Worm (Caenorhabditis elegans): ENCODE measurements around the gene pkc-2.

The pkc-2 gene

DNA sequence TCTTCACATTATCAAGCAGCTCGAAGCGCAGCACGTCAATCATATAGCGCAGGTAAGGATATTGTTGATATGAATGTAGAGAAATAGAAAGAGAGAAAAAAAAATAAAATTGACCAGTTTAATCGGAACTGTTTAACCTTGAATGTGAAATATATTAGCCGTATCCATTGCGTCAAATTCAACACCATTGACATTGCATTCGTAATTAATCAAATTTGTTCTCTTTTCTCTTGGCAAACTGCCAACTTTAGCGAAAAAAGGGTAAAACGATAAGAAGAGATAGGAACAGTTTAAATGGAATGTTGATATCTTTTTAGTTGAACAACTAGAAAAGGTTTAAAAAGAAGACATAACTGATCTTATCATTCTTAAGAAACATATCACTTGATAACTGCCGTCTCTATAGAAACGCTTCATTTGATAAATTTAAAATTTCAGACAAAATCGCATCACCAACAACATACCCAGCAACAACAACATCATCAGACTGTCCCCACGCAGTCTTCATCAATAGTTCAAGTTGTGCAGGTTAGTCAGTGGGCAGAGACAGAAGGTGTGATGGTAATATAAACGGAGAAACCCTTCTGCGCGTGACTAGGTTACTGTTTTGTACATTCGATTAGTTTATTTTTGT is 39.1 kb downstream of the pkc-2 start:
- no peak for TF ChIP-seq pbrm-1 (GFP tag; IDR thresholded peaks at IDR 0.05)
- no peak for TF ChIP-seq die-1 (tag; optimal IDR thresholded peaks at IDR 0.05)
- TF ChIP-seq aptf-2 (GFP tag; conservative IDR thresholded peaks at IDR 0.05) = no peak
- no peak for TF ChIP-seq ceh-79 (tag; optimal IDR thresholded peaks at IDR 0.05)
- no peak for TF ChIP-seq lir-1 (GFP tag; conservative IDR thresholded peaks at IDR 0.05)
- TF ChIP-seq D2030.7 (GFP tag; IDR thresholded peaks at IDR 0.05) = no peak
- no peak for TF ChIP-seq Y53F4B.3 (GFP tag; IDR thresholded peaks at IDR 0.05)
- TF ChIP-seq somi-1 (GFP tag; optimal IDR thresholded peaks at IDR 0.05) = peak; percentile 38
- TF ChIP-seq ztf-26 (tag; optimal IDR thresholded peaks at IDR 0.05) = peak; percentile 3
- TF ChIP-seq zim-3 (tag; optimal IDR thresholded peaks at IDR 0.05) = no peak
- no peak for TF ChIP-seq ceh-91 (GFP tag; IDR thresholded peaks at IDR 0.05)
- no peak for TF ChIP-seq attf-5 (GFP tag; optimal IDR thresholded peaks at IDR 0.05)
- no peak for TF ChIP-seq ets-4 (GFP tag; optimal IDR thresholded peaks at IDR 0.05)
- peak; percentile 10 for TF ChIP-seq lin-40 (tag; optimal IDR thresholded peaks at IDR 0.05)

DNA sequence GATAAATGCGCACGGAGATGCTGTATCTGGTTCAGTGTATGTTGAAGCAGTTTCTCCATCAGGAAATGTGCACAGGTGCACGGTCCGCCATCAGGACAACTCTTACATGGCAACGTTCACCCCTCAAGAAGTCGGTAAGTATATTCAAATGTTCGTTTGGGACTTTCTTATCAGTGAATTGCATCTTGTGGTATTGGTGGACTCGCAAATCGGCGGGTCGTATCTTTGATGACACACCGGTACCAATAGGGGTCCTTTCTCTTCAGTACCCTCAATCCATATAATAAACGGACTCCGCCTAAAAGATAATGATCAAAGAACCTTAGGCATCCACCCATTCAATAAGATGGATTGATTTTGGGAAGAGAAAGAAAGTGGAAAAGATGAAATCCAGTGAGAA is 41.3 kb downstream of the pkc-2 start:
- no peak for TF ChIP-seq ceh-40 (GFP tag; IDR thresholded peaks at IDR 0.05)
- TF ChIP-seq ztf-3 (GFP tag; optimal IDR thresholded peaks at IDR 0.05) = no peak
- TF ChIP-seq chd-7 (tag; optimal IDR thresholded peaks at IDR 0.05) = no peak
- TF ChIP-seq ceh-100 (GFP tag; IDR thresholded peaks at IDR 0.05) = no peak
- TF ChIP-seq Y53F4B.3 (GFP tag; IDR thresholded peaks at IDR 0.05) = no peak
- TF ChIP-seq T07F8.4 (tag; optimal IDR thresholded peaks at IDR 0.05) = no peak
- TF ChIP-seq mxl-1 (tag; optimal IDR thresholded peaks at IDR 0.05) = no peak
- no peak for TF ChIP-seq lin-35 (GFP tag; optimal IDR thresholded peaks at IDR 0.05)
- TF ChIP-seq egl-18 (GFP tag; IDR thresholded peaks at IDR 0.05) = no peak
- no peak for TF ChIP-seq mel-28 (tag; optimal IDR thresholded peaks at IDR 0.05; ENCODE audit: borderline replicate concordance)
- TF ChIP-seq ztf-22 (GFP tag; optimal IDR thresholded peaks at IDR 0.05) = no peak
- no peak for TF ChIP-seq F55B11.4 (tag; optimal IDR thresholded peaks at IDR 0.05; ENCODE audit: borderline replicate concordance, insufficient read depth)
- no peak for TF ChIP-seq attf-3 (GFP tag; conservative IDR thresholded peaks at IDR 0.05)
- TF ChIP-seq zfh-2 (GFP tag; conservative IDR thresholded peaks at IDR 0.05) = no peak
- TF ChIP-seq dpff-1 (tag; optimal IDR thresholded peaks at IDR 0.05) = no peak
- no peak for TF ChIP-seq Y95B8A.8 (GFP tag; IDR thresholded peaks at IDR 0.05)
- TF ChIP-seq Y67H2A.10 (GFP tag; conservative IDR thresholded peaks at IDR 0.05) = no peak
- TF ChIP-seq let-526 (GFP tag; IDR thresholded peaks at IDR 0.05) = no peak
- no peak for TF ChIP-seq C06A6.2 (GFP tag; conservative IDR thresholded peaks at IDR 0.05)
- TF ChIP-seq attf-5 (GFP tag; optimal IDR thresholded peaks at IDR 0.05) = no peak

DNA sequence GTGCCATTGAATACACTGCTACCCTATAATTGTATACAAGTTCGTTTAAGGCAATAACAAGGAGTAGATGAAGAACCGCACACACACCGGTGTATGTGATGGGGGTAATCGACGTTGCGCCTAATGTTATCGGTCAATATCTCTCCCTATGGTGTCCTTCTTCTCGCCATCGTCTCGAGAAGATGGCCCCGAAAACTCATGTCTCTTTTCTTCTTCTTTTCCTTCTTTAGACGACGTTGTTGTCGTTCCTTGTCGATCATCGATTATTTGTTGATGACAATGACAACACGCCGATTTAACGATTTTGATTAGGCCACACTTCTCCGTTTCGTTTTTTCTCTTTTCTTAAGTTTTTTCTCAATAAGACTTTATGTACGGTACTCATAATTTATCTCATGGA is 44.5 kb downstream of the pkc-2 start:
- TF ChIP-seq mes-4 (tag; optimal IDR thresholded peaks at IDR 0.05) (no peak), madf-8 (GFP tag; conservative IDR thresholded peaks at IDR 0.05) (no peak), unc-130 (GFP tag; optimal IDR thresholded peaks at IDR 0.05) (no peak), nhr-90 (tag; optimal IDR thresholded peaks at IDR 0.05) (no peak), Y79H2A.3 (GFP tag; conservative IDR thresholded peaks at IDR 0.05) (no peak), repo-1 (tag; optimal IDR thresholded peaks at IDR 0.05) (no peak), F37B4.10 (GFP tag; IDR thresholded peaks at IDR 0.05) (no peak), let-607 (tag; optimal IDR thresholded peaks at IDR 0.05) (no peak), ceh-100 (GFP tag; IDR thresholded peaks at IDR 0.05) (no peak), ztf-26 (tag; optimal IDR thresholded peaks at IDR 0.05) (no peak), let-526 (GFP tag; IDR thresholded peaks at IDR 0.05) (no peak), ceh-79 (tag; optimal IDR thresholded peaks at IDR 0.05) (no peak), Y95B8A.8 (GFP tag; IDR thresholded peaks at IDR 0.05) (no peak), F39B2.1 (GFP tag; IDR thresholded peaks at IDR 0.05) (no peak), cebp-1 (GFP tag; IDR thresholded peaks at IDR 0.05) (no peak), cebp-1 (tag; optimal IDR thresholded peaks at IDR 0.05) (no peak), attf-6 (GFP tag; IDR thresholded peaks at IDR 0.05) (no peak), F22D6.2 (tag; optimal IDR thresholded peaks at IDR 0.05) (no peak)
